Worm (Caenorhabditis elegans) whole organism, young adult: ENCODE data around the gene col-108.

Source experiments
- B0261.1 ChIP-seq: sonication (generic microtip); optimal IDR thresholded peaks from 2 replicates; lab custom pipeline; 2016; ENCODE audit warnings: mild to moderate bottlenecking, missing genetic modification characterization, moderate library complexity, missing compliant biosample characterization
- B0336.3 ChIP-seq: fragments of 200-800 bp; sonication (Bioruptor generic); IDR thresholded peaks from 2 replicates; pipeline ENCODE4 v1.3.6; 2022; ENCODE audit warnings: missing genetic modification characterization, missing compliant biosample characterization
- C17E4.6 ChIP-seq: fragments of 200-800 bp; sonication (Bioruptor generic); IDR thresholded peaks from 2 replicates; pipeline ENCODE4 v1.3.6; 2022; ENCODE audit warnings: missing genetic modification reagents, missing genetic modification characterization, missing compliant biosample characterization
- D2030.7 ChIP-seq: fragments of 200-800 bp; sonication (Bioruptor generic); IDR thresholded peaks from 2 replicates; pipeline ENCODE4 v1.3.6; 2022; ENCODE audit warnings: missing genetic modification reagents, missing genetic modification characterization, missing compliant biosample characterization
- F22D6.2 ChIP-seq: sonication (generic microtip); optimal IDR thresholded peaks from 2 replicates; lab custom pipeline; 2016; ENCODE audit warnings: mild to moderate bottlenecking, missing genetic modification characterization, missing compliant biosample characterization
- F33H1.4 ChIP-seq: fragments of 200-800 bp; sonication (Bioruptor generic); IDR thresholded peaks from 2 replicates; pipeline ENCODE4 v1.3.6; 2022; ENCODE audit warnings: missing genetic modification reagents, missing genetic modification characterization, missing compliant biosample characterization
- F39B2.1 ChIP-seq: fragments of 200-800 bp; sonication (Bioruptor generic); IDR thresholded peaks from 2 replicates; pipeline ENCODE4 v1.3.6; 2022; ENCODE audit warnings: missing genetic modification reagents, missing genetic modification characterization, missing compliant biosample characterization
- F52B5.7 ChIP-seq: sonication (generic microtip); optimal IDR thresholded peaks from 2 replicates; lab custom pipeline; 2016; ENCODE audit warnings: mild to moderate bottlenecking, missing genetic modification characterization, missing compliant biosample characterization
- F57C9.4 ChIP-seq: sonication (generic microtip); optimal IDR thresholded peaks from 2 replicates; lab custom pipeline; 2017; ENCODE audit warnings: mild to moderate bottlenecking, missing genetic modification characterization, missing compliant biosample characterization
- K12H6.12 ChIP-seq: fragments of 200-800 bp; sonication (Bioruptor generic); optimal IDR thresholded peaks from 2 replicates; lab custom pipeline; 2018; ENCODE audit warnings: mild to moderate bottlenecking, missing genetic modification characterization, missing compliant biosample characterization
- Y56A3A.18 ChIP-seq: fragments of 200-800 bp; sonication (Bioruptor generic); IDR thresholded peaks from 2 replicates; pipeline ENCODE4 v1.3.6; 2022; ENCODE audit warnings: missing genetic modification reagents, missing genetic modification characterization, missing compliant biosample characterization
- Y67H2A.10 ChIP-seq: fragments of 200-800 bp; sonication (Bioruptor generic); conservative IDR thresholded peaks from 2 replicates; pipeline ENCODE4 v1.3.6; 2022; ENCODE audit warnings: missing genetic modification reagents, missing genetic modification characterization, missing compliant biosample characterization
- ZK185.1 ChIP-seq: sonication (generic microtip); optimal IDR thresholded peaks from 2 replicates; lab custom pipeline; 2016; ENCODE audit warnings: mild to moderate bottlenecking, missing genetic modification characterization, missing compliant biosample characterization; ENCODE audit not compliant: poor library complexity, severe bottlenecking
- ama-1 ChIP-seq, 3 experiments: fragments of 150-350 bp in 1 of 3; sonication (generic microtip) in 2 of 3; optimal IDR thresholded peaks; 2 replicates each; lab custom pipeline; 2014 to 2018; ENCODE audit warnings: missing biosample characterization in 2 of 3, missing genetic modification characterization in 2 of 3, missing genetic modification reagents in 2 of 3
- atf-7 ChIP-seq: sonication (generic microtip); optimal IDR thresholded peaks from 2 replicates; lab custom pipeline; 2017; ENCODE audit warnings: mild to moderate bottlenecking, missing genetic modification characterization, missing compliant biosample characterization
- bed-1 ChIP-seq: fragments of 200-800 bp; sonication (Bioruptor generic); IDR thresholded peaks from 2 replicates; pipeline ENCODE4 v1.3.6; 2022; ENCODE audit warnings: missing genetic modification reagents, missing genetic modification characterization, missing compliant biosample characterization
- ccch-3 ChIP-seq: fragments of 200-800 bp; sonication (Bioruptor generic); optimal IDR thresholded peaks from 2 replicates; lab custom pipeline; 2018; ENCODE audit warnings: mild to moderate bottlenecking, missing genetic modification characterization, missing compliant biosample characterization
- cebp-1 ChIP-seq, 2 experiments: fragments of 200-800 bp in 1 of 2; sonication (Bioruptor generic) in 1 of 2; sonication (generic microtip) in 1 of 2; IDR thresholded peaks in 1 of 2; optimal IDR thresholded peaks in 1 of 2; 2 replicates each; pipeline versions ENCODE4 v1.3.6 to Lab custom; 2017 to 2022; ENCODE audit warnings: missing compliant biosample characterization in 2 of 2, missing genetic modification characterization in 2 of 2, mild to moderate bottlenecking in 1 of 2, missing genetic modification reagents in 1 of 2, moderate library complexity in 1 of 2
- cebp-2 ChIP-seq: fragments of 200-800 bp; sonication (Bioruptor generic); IDR thresholded peaks from 2 replicates; pipeline ENCODE4 v1.3.6; 2022; ENCODE audit warnings: missing genetic modification characterization, missing compliant biosample characterization
- ceh-27 ChIP-seq: fragments of 200-800 bp; sonication (Bioruptor generic); optimal IDR thresholded peaks from 2 replicates; lab custom pipeline; 2018; ENCODE audit warnings: mild to moderate bottlenecking, missing genetic modification characterization, moderate library complexity, missing compliant biosample characterization
- ceh-58 ChIP-seq: fragments of 200-800 bp; sonication (Bioruptor generic); IDR thresholded peaks from 2 replicates; pipeline ENCODE4 v1.3.6; 2022; ENCODE audit warnings: missing genetic modification characterization, missing compliant biosample characterization
- efl-1 ChIP-seq: fragments of 150-350 bp; optimal IDR thresholded peaks from 2 replicates; lab custom pipeline; 2014; ENCODE audit warnings: missing biosample characterization, missing genetic modification reagents, missing genetic modification characterization
- ets-4 ChIP-seq: fragments of 200-800 bp; sonication (Bioruptor generic); optimal IDR thresholded peaks from 2 replicates; lab custom pipeline; 2018; ENCODE audit warnings: mild to moderate bottlenecking, missing genetic modification characterization, missing compliant biosample characterization
- him-1 ChIP-seq: sonication (generic microtip); optimal IDR thresholded peaks from 2 replicates; lab custom pipeline; 2016; ENCODE audit warnings: missing genotype, missing genetic modification reagents, missing genetic modification characterization, missing compliant biosample characterization
- hmg-1.2 ChIP-seq: fragments of 200-800 bp; sonication (Bioruptor generic); IDR thresholded peaks from 2 replicates; pipeline ENCODE4 v1.3.6; 2022; ENCODE audit warnings: missing genetic modification reagents, missing genetic modification characterization, missing compliant biosample characterization
- hmg-20 ChIP-seq: fragments of 200-800 bp; sonication (Bioruptor generic); IDR thresholded peaks from 2 replicates; pipeline ENCODE4 v1.3.6; 2022; ENCODE audit warnings: missing genetic modification reagents, missing genetic modification characterization, missing compliant biosample characterization
- lag-1 ChIP-seq: fragments of 200-800 bp; sonication (Bioruptor generic); IDR thresholded peaks from 2 replicates; pipeline ENCODE4 v1.3.6; 2022; ENCODE audit warnings: missing genetic modification reagents, missing genetic modification characterization, missing compliant biosample characterization
- let-526 ChIP-seq: fragments of 200-800 bp; sonication (Bioruptor generic); IDR thresholded peaks from 2 replicates; pipeline ENCODE4 v1.3.6; 2022; ENCODE audit warnings: missing genetic modification reagents, missing genetic modification characterization, missing compliant biosample characterization
- lin-40 ChIP-seq: sonication (generic microtip); optimal IDR thresholded peaks from 2 replicates; lab custom pipeline; 2016; ENCODE audit warnings: missing genetic modification characterization, mild to moderate bottlenecking, missing compliant biosample characterization, missing genotype, missing genetic modification reagents
- lin-54 ChIP-seq: fragments of 200-800 bp; sonication (Bioruptor generic); optimal IDR thresholded peaks from 2 replicates; lab custom pipeline; 2018; ENCODE audit warnings: mild to moderate bottlenecking, missing genetic modification characterization, missing compliant biosample characterization
- madf-3 ChIP-seq: fragments of 200-800 bp; sonication (Bioruptor generic); IDR thresholded peaks from 2 replicates; pipeline ENCODE4 v1.3.6; 2022; ENCODE audit warnings: missing genetic modification reagents, missing genetic modification characterization, missing compliant biosample characterization
- mcd-1 ChIP-seq: fragments of 200-800 bp; sonication (Bioruptor generic); IDR thresholded peaks from 2 replicates; pipeline ENCODE4 v1.3.6; 2022; ENCODE audit warnings: missing genetic modification reagents, missing genetic modification characterization, missing compliant biosample characterization
- mes-4 ChIP-seq: sonication (generic microtip); optimal IDR thresholded peaks from 2 replicates; lab custom pipeline; 2016; ENCODE audit warnings: missing genotype, missing genetic modification characterization, missing compliant biosample characterization
- mxl-1 ChIP-seq: sonication (generic microtip); optimal IDR thresholded peaks from 2 replicates; lab custom pipeline; 2016; ENCODE audit warnings: missing genetic modification characterization, missing compliant biosample characterization
- nfya-2 ChIP-seq: fragments of 200-800 bp; sonication (Bioruptor generic); IDR thresholded peaks from 2 replicates; pipeline ENCODE4 v1.3.6; 2022; ENCODE audit warnings: missing genetic modification reagents, missing genetic modification characterization, missing compliant biosample characterization
- nfyb-1 ChIP-seq: fragments of 200-800 bp; sonication (Bioruptor generic); IDR thresholded peaks from 2 replicates; pipeline ENCODE4 v1.3.6; 2022; ENCODE audit warnings: missing genetic modification reagents, missing genetic modification characterization, missing compliant biosample characterization
- nhr-90 ChIP-seq: sonication (generic microtip); optimal IDR thresholded peaks from 2 replicates; lab custom pipeline; 2016; ENCODE audit warnings: missing genotype, mild to moderate bottlenecking, missing genetic modification characterization, missing compliant biosample characterization
- pbrm-1 ChIP-seq: fragments of 200-800 bp; sonication (Bioruptor generic); IDR thresholded peaks from 2 replicates; pipeline ENCODE4 v1.3.6; 2022; ENCODE audit warnings: missing genetic modification reagents, missing genetic modification characterization, missing compliant biosample characterization
- rcor-1 ChIP-seq: fragments of 200-800 bp; sonication (Bioruptor generic); IDR thresholded peaks from 2 replicates; pipeline ENCODE4 v1.3.6; 2022; ENCODE audit warnings: missing genetic modification reagents, missing genetic modification characterization, missing compliant biosample characterization
- sdz-38 ChIP-seq: sonication (generic microtip); optimal IDR thresholded peaks from 2 replicates; lab custom pipeline; 2016; ENCODE audit warnings: missing genotype, missing genetic modification characterization, missing compliant biosample characterization
- snpc-3.4 ChIP-seq: sonication (generic microtip); optimal IDR thresholded peaks from 2 replicates; lab custom pipeline; 2017; ENCODE audit warnings: missing genetic modification characterization, mild to moderate bottlenecking, missing compliant biosample characterization, antibody characterized with exemption, moderate library complexity, missing genotype, missing genetic modification reagents
- snpc-4 ChIP-seq, 5 experiments: fragments of 150-350 bp in 1 of 5; sonication (generic microtip) in 4 of 5; optimal IDR thresholded peaks; 2 replicates each; lab custom pipeline; 2014 to 2018; ENCODE audit warnings: missing genetic modification characterization in 5 of 5, missing biosample characterization in 3 of 5, antibody characterized with exemption in 2 of 5, mild to moderate bottlenecking in 2 of 5, missing compliant biosample characterization in 2 of 5, missing genotype in 2 of 5, moderate library complexity in 2 of 5, missing genetic modification reagents in 1 of 5
- tbp1 ChIP-seq: fragments of 200-800 bp; sonication (Bioruptor generic); optimal IDR thresholded peaks from 2 replicates; lab custom pipeline; 2018; ENCODE audit warnings: mild to moderate bottlenecking, missing genetic modification characterization, missing compliant biosample characterization
- unc-130 ChIP-seq: sonication (generic microtip); optimal IDR thresholded peaks from 2 replicates; lab custom pipeline; 2016; ENCODE audit warnings: missing genetic modification reagents, missing genetic modification characterization, missing compliant biosample characterization
- xnd-1 ChIP-seq: sonication (generic microtip); optimal IDR thresholded peaks from 2 replicates; lab custom pipeline; 2016; ENCODE audit warnings: missing genotype, missing genetic modification reagents, missing genetic modification characterization, missing compliant biosample characterization
- ztf-22 ChIP-seq: fragments of 200-800 bp; sonication (Bioruptor generic); optimal IDR thresholded peaks from 2 replicates; lab custom pipeline; 2018; ENCODE audit warnings: mild to moderate bottlenecking, missing genetic modification characterization, moderate library complexity, missing compliant biosample characterization

The col-108 gene

DNA sequence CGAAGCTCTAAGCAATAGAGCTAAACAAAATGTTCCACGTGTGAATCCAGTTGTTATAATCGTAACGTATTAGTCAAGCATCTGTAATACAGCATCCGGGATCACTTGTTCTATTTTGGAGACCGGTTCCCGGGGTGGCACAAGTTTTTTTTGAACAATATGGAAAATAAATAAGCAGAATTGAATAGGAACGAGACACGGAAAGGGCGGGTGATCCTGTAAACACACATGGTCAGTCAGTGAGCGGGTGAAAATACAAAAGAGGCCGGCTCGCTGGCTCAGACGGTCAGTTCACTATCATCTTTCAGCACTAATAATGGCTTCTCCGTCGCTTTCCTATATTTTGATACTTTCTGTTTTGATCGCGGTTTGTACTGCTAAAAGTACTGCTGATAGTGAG lies 42.5 kb upstream of the col-108 start, which contains the start of gene K08D12.8:
K08D12.8 (plus strand) TSS at position 301 of the 400 bp plus-strand sequence.
- no peak for TF ChIP-seq B0261.1 (tag; lab: Kevin White, UChicago)
- no peak for TF ChIP-seq bed-1 (GFP tag; lab: Robert Waterston, UW)
- TF ChIP-seq nhr-90 (tag; lab: Kevin White, UChicago), result no peak
- no peak for TF ChIP-seq pbrm-1 (GFP tag; lab: Robert Waterston, UW)
- no peak for TF ChIP-seq C17E4.6 (GFP tag; lab: Robert Waterston, UW)
- TF ChIP-seq ets-4 (GFP tag; lab: Kevin White, UChicago), result no peak
- no peak for TF ChIP-seq D2030.7 (GFP tag; lab: Robert Waterston, UW)
- TF ChIP-seq F22D6.2 (tag; lab: Kevin White, UChicago), result no peak
- TF ChIP-seq ceh-58 (GFP tag; lab: Robert Waterston, UW), result no peak
- TF ChIP-seq K12H6.12 (tag; lab: Kevin White, UChicago), result no peak
- no peak for TF ChIP-seq ama-1 (optimal IDR thresholded peaks at IDR 0.05; lab: Kevin White, UChicago)
- TF ChIP-seq ama-1 (GFP tag; optimal IDR thresholded peaks at IDR 0.05; lab: Kevin White, UChicago), result no peak
- no peak for TF ChIP-seq ccch-3 (GFP tag; lab: Kevin White, UChicago)
- TF ChIP-seq efl-1 (GFP tag; lab: Kevin White, UChicago), result no peak
- TF ChIP-seq snpc-4 (GFP tag; optimal IDR thresholded peaks at IDR 0.05; lab: Kevin White, UChicago), result no peak
- no peak for TF ChIP-seq snpc-4 (tag; optimal IDR thresholded peaks at IDR 0.05; lab: Kevin White, UChicago)
- no peak for TF ChIP-seq cebp-1 (GFP tag; IDR thresholded peaks at IDR 0.05; lab: Robert Waterston, UW)
- TF ChIP-seq cebp-1 (tag; optimal IDR thresholded peaks at IDR 0.05; lab: Kevin White, UChicago), result no peak

ce11 chrIV:1727538-1728072 lies 40.8 kb upstream of the col-108 start:
- TF ChIP-seq mcd-1 (GFP tag; lab: Robert Waterston, UW), result 0 out of 2 replicates have a peak, but pooled peaks have one; percentile 16
- TF ChIP-seq nfya-2 (GFP tag; lab: Robert Waterston, UW), result no peak
- TF ChIP-seq cebp-1 (GFP tag; IDR thresholded peaks at IDR 0.05; lab: Robert Waterston, UW), result no peak
- peak; percentile 29 for TF ChIP-seq cebp-1 (tag; optimal IDR thresholded peaks at IDR 0.05; lab: Kevin White, UChicago)
- TF ChIP-seq F39B2.1, result no peak
- TF ChIP-seq tbp1, result no peak
- 0 out of 2 replicates have a peak, but pooled peaks have one; percentile 7 for TF ChIP-seq F33H1.4
- no peak for TF ChIP-seq Y67H2A.10 (GFP tag; lab: Robert Waterston, UW)
- no peak for TF ChIP-seq ZK185.1
- TF ChIP-seq atf-7 (tag; lab: Kevin White, UChicago), result peak; percentile 37
- TF ChIP-seq sdz-38 (tag; lab: Kevin White, UChicago), result no peak
- TF ChIP-seq snpc-3.4, result no peak
- TF ChIP-seq mes-4 (tag; lab: Kevin White, UChicago), result no peak
- TF ChIP-seq lin-54 (GFP tag; lab: Kevin White, UChicago), result no peak
- no peak for TF ChIP-seq him-1 (tag; lab: Kevin White, UChicago)
- TF ChIP-seq B0336.3 (GFP tag; lab: Robert Waterston, UW), result peak; percentile 79
- TF ChIP-seq lag-1 (GFP tag; lab: Robert Waterston, UW), result no peak
- no peak for TF ChIP-seq madf-3 (GFP tag; lab: Robert Waterston, UW)
- no peak for TF ChIP-seq ceh-27 (GFP tag; lab: Kevin White, UChicago)
- no peak for TF ChIP-seq hmg-1.2
- 0 out of 2 replicates have a peak, but pooled peaks have one; percentile 27 for TF ChIP-seq nfyb-1 (GFP tag; lab: Robert Waterston, UW)
- no peak for TF ChIP-seq ztf-22
- TF ChIP-seq Y56A3A.18 (GFP tag; lab: Robert Waterston, UW), result no peak
- peak; percentile 9 for TF ChIP-seq F52B5.7 (tag; lab: Kevin White, UChicago)
- TF ChIP-seq mxl-1, result no peak
- no peak for TF ChIP-seq lin-40
- TF ChIP-seq unc-130 (GFP tag; lab: Kevin White, UChicago), result no peak
- no peak for TF ChIP-seq B0261.1 (tag; lab: Kevin White, UChicago)
- TF ChIP-seq cebp-2 (GFP tag; lab: Robert Waterston, UW), result no peak
- TF ChIP-seq xnd-1 (tag; lab: Kevin White, UChicago), result no peak
- TF ChIP-seq rcor-1 (GFP tag; lab: Robert Waterston, UW), result no peak
- no peak for TF ChIP-seq hmg-20
- TF ChIP-seq F57C9.4 (tag; lab: Kevin White, UChicago), result no peak
- no peak for TF ChIP-seq let-526 (GFP tag; lab: Robert Waterston, UW)
